Worm (Caenorhabditis elegans): Measurements from ENCODE around the gene cbp-1.
A peak's percentile ranks its signal among the peaks of the same experiment; 100 is the strongest.

cbp-1 gene

ce11 chrIII:9765465-9765900 lies 826 bp upstream of the cbp-1 start (continued):
- TF ChIP-seq nhr-111 (GFP tag; optimal IDR thresholded peaks at IDR 0.05): peak; percentile 99
- TF ChIP-seq dmd-6 (GFP tag; IDR thresholded peaks at IDR 0.05): peak; percentile 99
- 0 out of 2 replicates have a peak, but pooled peaks have one; percentile 56 for TF ChIP-seq dmd-8 (GFP tag; IDR thresholded peaks at IDR 0.05)
- TF ChIP-seq dve-1 (tag; optimal IDR thresholded peaks at IDR 0.05; ENCODE audit: insufficient read depth): peak; percentile 99
- TF ChIP-seq unc-130 (GFP tag; optimal IDR thresholded peaks at IDR 0.05): peak; percentile 1
- peak; percentile 36 for TF ChIP-seq aly-2 (tag; optimal IDR thresholded peaks at IDR 0.05)
- TF ChIP-seq snpc-4 (tag; optimal IDR thresholded peaks at IDR 0.05): peak; percentile 35
- TF ChIP-seq mxl-3 (GFP tag; optimal IDR thresholded peaks at IDR 0.05): peak; percentile 99
- peak; percentile 100 for TF ChIP-seq hlh-11 (tag; optimal IDR thresholded peaks at IDR 0.05)
- TF ChIP-seq nhr-11 (tag; optimal IDR thresholded peaks at IDR 0.05): peak; percentile 99
- 0 out of 2 replicates have a peak, but pooled peaks have one; percentile 51 for TF ChIP-seq daf-8 (GFP tag; IDR thresholded peaks at IDR 0.05)
- TF ChIP-seq ceh-28 (tag; optimal IDR thresholded peaks at IDR 0.05): no peak
- peak; percentile 74 for TF ChIP-seq nhr-76 (tag; optimal IDR thresholded peaks at IDR 0.05)
- TF ChIP-seq rbr-2 (tag; optimal IDR thresholded peaks at IDR 0.05): peak; percentile 98
- TF ChIP-seq hmg-1.1 (GFP tag; IDR thresholded peaks at IDR 0.05): peak; percentile 99
- TF ChIP-seq dpl-1 (GFP tag; optimal IDR thresholded peaks at IDR 0.05): peak; percentile 86
- TF ChIP-seq lin-13 (GFP tag; optimal IDR thresholded peaks at IDR 0.05): peak; percentile 91
- TF ChIP-seq fkh-10 (GFP tag; optimal IDR thresholded peaks at IDR 0.05): peak; percentile 88
- peak; percentile 73; the same call in 1 of the 2 replicates for TF ChIP-seq F44E2.7 (GFP tag; IDR thresholded peaks at IDR 0.05)
- TF ChIP-seq ceh-32 (tag; optimal IDR thresholded peaks at IDR 0.05; ENCODE audit: poor library complexity): peak; percentile 75
- TF ChIP-seq nhr-41 (GFP tag; IDR thresholded peaks at IDR 0.05): peak; percentile 96
- peak; percentile 92 for TF ChIP-seq zfp-2 (tag; optimal IDR thresholded peaks at IDR 0.05)
- peak in 1 of 2 experiments; percentile 100 for TF ChIP-seq unc-62 (GFP tag; optimal IDR thresholded peaks at IDR 0.05 in 1 of 2)
- TF ChIP-seq unc-62 (tag; optimal IDR thresholded peaks at IDR 0.05): no peak
- peak; percentile 98 for TF ChIP-seq ceh-20 (GFP tag; IDR thresholded peaks at IDR 0.05)
- TF ChIP-seq T26A8.4 (GFP tag; IDR thresholded peaks at IDR 0.05): peak; percentile 99
- TF ChIP-seq vab-7 (GFP tag; IDR thresholded peaks at IDR 0.05): peak; percentile 89
- TF ChIP-seq nhr-77 (tag; optimal IDR thresholded peaks at IDR 0.05): peak; percentile 97
- TF ChIP-seq Y5F2A.4 (GFP tag; optimal IDR thresholded peaks at IDR 0.05): peak; percentile 92
- TF ChIP-seq ces-1 (GFP tag; optimal IDR thresholded peaks at IDR 0.05): no peak
- TF ChIP-seq daf-16 (GFP tag; optimal IDR thresholded peaks at IDR 0.05): peak; percentile 77 to 92
- peak; percentile 91 for TF ChIP-seq daf-16 (tag; optimal IDR thresholded peaks at IDR 0.05)
- peak; percentile 97 for TF ChIP-seq nhr-42 (GFP tag; IDR thresholded peaks at IDR 0.05)
- TF ChIP-seq set-16 (GFP tag; IDR thresholded peaks at IDR 0.05): peak; percentile 91
- peak; percentile 98 for TF ChIP-seq pha-4 (GFP tag; IDR thresholded peaks at IDR 0.05)
- TF ChIP-seq pha-4 (tag; optimal IDR thresholded peaks at IDR 0.05): no peak
- TF ChIP-seq spr-1 (tag; optimal IDR thresholded peaks at IDR 0.05): peak; percentile 95
- TF ChIP-seq lin-38 (GFP tag; IDR thresholded peaks at IDR 0.05): peak; percentile 94
- peak; percentile 96 for TF ChIP-seq Y105C5A.15 (GFP tag; IDR thresholded peaks at IDR 0.05)
- peak; percentile 88 for TF ChIP-seq ztf-7 (tag; optimal IDR thresholded peaks at IDR 0.05)
- TF ChIP-seq F37D6.2 (tag; optimal IDR thresholded peaks at IDR 0.05): peak; percentile 95
- TF ChIP-seq Y75B8A.6 (GFP tag; IDR thresholded peaks at IDR 0.05): peak; percentile 95
- no peak for TF ChIP-seq R02D3.7 (tag; optimal IDR thresholded peaks at IDR 0.05)
- TF ChIP-seq egl-43 (GFP tag; IDR thresholded peaks at IDR 0.05): peak; percentile 98
- peak; percentile 82 for TF ChIP-seq zip-2 (tag; optimal IDR thresholded peaks at IDR 0.05)
- TF ChIP-seq unc-39 (tag; optimal IDR thresholded peaks at IDR 0.05): peak; percentile 37
- peak; percentile 98 for TF ChIP-seq nhr-25 (tag; optimal IDR thresholded peaks at IDR 0.05; ENCODE audit: borderline replicate concordance, insufficient read depth)
- TF ChIP-seq nhr-48 (tag; optimal IDR thresholded peaks at IDR 0.05): peak; percentile 96
- TF ChIP-seq F10B5.3 (tag; optimal IDR thresholded peaks at IDR 0.05): peak; percentile 91
- peak; percentile 78 for TF ChIP-seq snpc-1.2 (GFP tag; IDR thresholded peaks at IDR 0.05)
- peak; percentile 97 for TF ChIP-seq arid-1 (GFP tag; conservative IDR thresholded peaks at IDR 0.05)
- TF ChIP-seq attf-4 (tag; optimal IDR thresholded peaks at IDR 0.05): no peak

Data from whole organism, L4 larva.